Worm (Caenorhabditis elegans): ENCODE measurements around the gene C16C8.10.

The C16C8.10 gene

ce11 chrII:3443154-3443553 is 21.3 kb downstream of the C16C8.10 start, which contains the start of gene C16C8.22:
Gene C16C8.22, minus strand, starts transcription at chrII:3443254.
- TF ChIP-seq ztf-23 (GFP tag; IDR thresholded peaks at IDR 0.05) (no peak), ztf-29 (GFP tag; IDR thresholded peaks at IDR 0.05) (no peak)

- no peak for TF ChIP-seq cog-1 (tag; optimal IDR thresholded peaks at IDR 0.05)
- TF ChIP-seq flt-1 (GFP tag; IDR thresholded peaks at IDR 0.05), result no peak
- no peak for TF ChIP-seq med-1 (GFP tag; optimal IDR thresholded peaks at IDR 0.05; ENCODE audit: insufficient read depth)
- no peak for TF ChIP-seq ref-1 (GFP tag; conservative IDR thresholded peaks at IDR 0.05)
- no peak for TF ChIP-seq T22C8.4 (GFP tag; IDR thresholded peaks at IDR 0.05)
- no peak for TF ChIP-seq klf-2 (GFP tag; conservative IDR thresholded peaks at IDR 0.05)
- TF ChIP-seq tab-1 (GFP tag; IDR thresholded peaks at IDR 0.05), result no peak
- no peak for TF ChIP-seq ztf-29 (GFP tag; IDR thresholded peaks at IDR 0.05)
- TF ChIP-seq ztf-23 (GFP tag; IDR thresholded peaks at IDR 0.05), result no peak
Observed at ce11 chrII:3441377-3441776, 23.1 kb downstream of the C16C8.10 start, which contains the start of gene C16C8.27. Gene C16C8.27, plus strand, starts transcription at chrII:3441677.

- TF ChIP-seq ztf-23 (GFP tag; IDR thresholded peaks at IDR 0.05) (no peak), T22C8.4 (GFP tag; IDR thresholded peaks at IDR 0.05) (no peak), klf-2 (GFP tag; conservative IDR thresholded peaks at IDR 0.05) (no peak), tab-1 (GFP tag; IDR thresholded peaks at IDR 0.05) (no peak), cog-1 (tag; optimal IDR thresholded peaks at IDR 0.05) (no peak), flt-1 (GFP tag; IDR thresholded peaks at IDR 0.05) (no peak), ztf-29 (GFP tag; IDR thresholded peaks at IDR 0.05) (no peak), med-1 (GFP tag; optimal IDR thresholded peaks at IDR 0.05; ENCODE audit: insufficient read depth) (no peak), ref-1 (GFP tag; conservative IDR thresholded peaks at IDR 0.05) (no peak)
Observed at ce11 chrII:3440641-3440926, 23.9 kb downstream of the C16C8.10 start, which contains the start of gene C16C8.17. Gene C16C8.17, plus strand, starts transcription at chrII:3440827.

ce11 chrII:3439842-3440640 is 24.4 kb downstream of the C16C8.10 start:
- no peak for TF ChIP-seq med-1 (GFP tag; optimal IDR thresholded peaks at IDR 0.05; ENCODE audit: insufficient read depth)
- TF ChIP-seq ztf-29 (GFP tag; IDR thresholded peaks at IDR 0.05), result no peak
- TF ChIP-seq T22C8.4 (GFP tag; IDR thresholded peaks at IDR 0.05), result no peak
- no peak for TF ChIP-seq flt-1 (GFP tag; IDR thresholded peaks at IDR 0.05)
- TF ChIP-seq tab-1 (GFP tag; IDR thresholded peaks at IDR 0.05), result no peak
- TF ChIP-seq klf-2 (GFP tag; conservative IDR thresholded peaks at IDR 0.05), result no peak
- no peak for TF ChIP-seq ztf-23 (GFP tag; IDR thresholded peaks at IDR 0.05)
- TF ChIP-seq ref-1 (GFP tag; conservative IDR thresholded peaks at IDR 0.05), result no peak
- TF ChIP-seq cog-1 (tag; optimal IDR thresholded peaks at IDR 0.05), result no peak

- peak; percentile 84 for TF ChIP-seq tab-1 (GFP tag; IDR thresholded peaks at IDR 0.05)
- TF ChIP-seq ztf-23 (GFP tag; IDR thresholded peaks at IDR 0.05), result peak; percentile 72
- TF ChIP-seq T22C8.4 (GFP tag; IDR thresholded peaks at IDR 0.05), result peak; percentile 62; the same call in 1 of the 2 replicates
- peak; percentile 85 for TF ChIP-seq flt-1 (GFP tag; IDR thresholded peaks at IDR 0.05)
- TF ChIP-seq ref-1 (GFP tag; conservative IDR thresholded peaks at IDR 0.05), result peak; percentile 46; the same call in 1 of the 2 replicates
- TF ChIP-seq klf-2 (GFP tag; conservative IDR thresholded peaks at IDR 0.05), result no peak
- no peak for TF ChIP-seq med-1 (GFP tag; optimal IDR thresholded peaks at IDR 0.05; ENCODE audit: insufficient read depth)
- TF ChIP-seq cog-1 (tag; optimal IDR thresholded peaks at IDR 0.05), result peak; percentile 14
- TF ChIP-seq ztf-29 (GFP tag; IDR thresholded peaks at IDR 0.05), result 0 out of 2 replicates have a peak, but pooled peaks have one; percentile 35
Observed at ce11 chrII:3439244-3439698, 25.2 kb downstream of the C16C8.10 start.

ce11 chrII:3438280-3438679 is 26.2 kb downstream of the C16C8.10 start:
- no peak for TF ChIP-seq tab-1 (GFP tag; IDR thresholded peaks at IDR 0.05)
- no peak for TF ChIP-seq med-1 (GFP tag; optimal IDR thresholded peaks at IDR 0.05; ENCODE audit: insufficient read depth)
- TF ChIP-seq flt-1 (GFP tag; IDR thresholded peaks at IDR 0.05), result no peak
- TF ChIP-seq T22C8.4 (GFP tag; IDR thresholded peaks at IDR 0.05), result no peak
- no peak for TF ChIP-seq ztf-23 (GFP tag; IDR thresholded peaks at IDR 0.05)
- TF ChIP-seq ref-1 (GFP tag; conservative IDR thresholded peaks at IDR 0.05), result no peak
- no peak for TF ChIP-seq ztf-29 (GFP tag; IDR thresholded peaks at IDR 0.05)
- no peak for TF ChIP-seq cog-1 (tag; optimal IDR thresholded peaks at IDR 0.05)
- TF ChIP-seq klf-2 (GFP tag; conservative IDR thresholded peaks at IDR 0.05), result no peak

ce11 chrII:3437393-3437792 is 27.1 kb downstream of the C16C8.10 start:
- TF ChIP-seq ztf-23 (GFP tag; IDR thresholded peaks at IDR 0.05) (no peak), ztf-29 (GFP tag; IDR thresholded peaks at IDR 0.05) (no peak), cog-1 (tag; optimal IDR thresholded peaks at IDR 0.05) (no peak), tab-1 (GFP tag; IDR thresholded peaks at IDR 0.05) (no peak)

ce11 chrII:3436412-3436811 is 28.1 kb downstream of the C16C8.10 start, which contains the start of gene skpo-2:
Gene skpo-2, minus strand, starts transcription at chrII:3436512.
- TF ChIP-seq klf-2 (GFP tag; conservative IDR thresholded peaks at IDR 0.05), result no peak
- no peak for TF ChIP-seq ztf-23 (GFP tag; IDR thresholded peaks at IDR 0.05)
- no peak for TF ChIP-seq ztf-29 (GFP tag; IDR thresholded peaks at IDR 0.05)
- TF ChIP-seq cog-1 (tag; optimal IDR thresholded peaks at IDR 0.05), result no peak
- TF ChIP-seq med-1 (GFP tag; optimal IDR thresholded peaks at IDR 0.05; ENCODE audit: insufficient read depth), result no peak
- TF ChIP-seq tab-1 (GFP tag; IDR thresholded peaks at IDR 0.05), result no peak

ce11 chrII:3434893-3435503 is 29.5 kb downstream of the C16C8.10 start:
- TF ChIP-seq ztf-23 (GFP tag; IDR thresholded peaks at IDR 0.05), result no peak
- no peak for TF ChIP-seq ref-1 (GFP tag; conservative IDR thresholded peaks at IDR 0.05)

- TF ChIP-seq T22C8.4 (GFP tag; IDR thresholded peaks at IDR 0.05) (no peak), cog-1 (tag; optimal IDR thresholded peaks at IDR 0.05) (no peak), tab-1 (GFP tag; IDR thresholded peaks at IDR 0.05) (no peak), med-1 (GFP tag; optimal IDR thresholded peaks at IDR 0.05; ENCODE audit: insufficient read depth) (no peak), klf-2 (GFP tag; conservative IDR thresholded peaks at IDR 0.05) (no peak), flt-1 (GFP tag; IDR thresholded peaks at IDR 0.05) (no peak), ztf-23 (GFP tag; IDR thresholded peaks at IDR 0.05) (no peak), ref-1 (GFP tag; conservative IDR thresholded peaks at IDR 0.05) (no peak), ztf-29 (GFP tag; IDR thresholded peaks at IDR 0.05) (no peak)
Observed at ce11 chrII:3429400-3429799, 35.1 kb downstream of the C16C8.10 start, which contains the start of gene C16C8.18. Gene C16C8.18, plus strand, starts transcription at chrII:3429700.
